Worm (Caenorhabditis elegans): ENCODE measurements around the gene F16H6.10.
"Not testable (repeated sequence)": the region's sequence is repeated elsewhere in the genome, so short reads cannot be mapped to it uniquely, and the experiment has no call there.

F16H6.10 gene

DNA sequence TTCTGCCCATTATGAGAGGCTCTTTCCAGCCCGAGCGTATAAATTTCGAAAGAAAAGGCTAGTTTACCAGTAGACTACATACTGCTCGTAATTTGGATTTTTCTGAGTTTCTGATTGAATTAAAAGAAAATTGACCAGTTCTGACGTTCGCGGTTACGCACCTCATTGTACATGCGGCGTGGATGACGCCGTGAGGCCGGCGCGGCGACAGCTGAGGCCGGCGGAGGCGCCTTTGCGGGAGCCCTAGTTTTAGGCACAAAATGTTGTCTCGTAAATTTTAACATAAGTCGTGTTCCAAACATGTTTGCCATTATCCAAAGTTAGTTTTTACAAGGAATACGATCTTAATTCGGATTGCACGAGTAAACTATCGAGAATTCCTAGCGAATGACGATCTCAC lies 7.5 kb downstream of the F16H6.10 start, which contains the start of gene F16H6.9:
Gene F16H6.9, plus strand, starts transcription at position 301 of the 400 bp plus-strand sequence.
- not testable (repeated sequence) for TF ChIP-seq blmp-1, nhr-237, ceh-39 (tag; optimal IDR thresholded peaks at IDR 0.05)

DNA sequence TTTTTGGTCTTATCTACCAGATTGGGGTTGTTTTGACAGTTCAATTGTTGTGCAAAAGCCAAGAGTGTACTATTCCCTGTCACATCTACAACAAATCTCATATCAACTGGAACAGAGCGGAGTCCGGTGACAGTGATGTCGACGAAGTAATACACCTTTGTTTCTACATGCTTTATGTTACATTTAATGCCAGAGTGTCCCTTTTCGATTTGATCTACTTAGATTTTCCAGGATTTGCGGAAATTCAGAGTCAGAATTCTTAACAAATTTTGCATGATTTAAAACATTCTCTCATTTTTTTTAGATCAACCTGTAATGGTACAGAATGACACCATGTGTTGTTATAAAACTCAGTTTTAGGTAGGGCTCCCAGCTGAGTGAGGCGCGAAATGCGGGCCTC lies 8.1 kb downstream of the F16H6.10 start, which contains the start of gene F16H6.8:
Gene F16H6.8, minus strand, starts transcription at position 101 of the 400 bp plus-strand sequence.
- TF ChIP-seq ztf-11 (tag; optimal IDR thresholded peaks at IDR 0.05); tbx-8 (GFP tag; optimal IDR thresholded peaks at IDR 0.05); ceh-39 (tag; optimal IDR thresholded peaks at IDR 0.05): not testable (repeated sequence)

DNA sequence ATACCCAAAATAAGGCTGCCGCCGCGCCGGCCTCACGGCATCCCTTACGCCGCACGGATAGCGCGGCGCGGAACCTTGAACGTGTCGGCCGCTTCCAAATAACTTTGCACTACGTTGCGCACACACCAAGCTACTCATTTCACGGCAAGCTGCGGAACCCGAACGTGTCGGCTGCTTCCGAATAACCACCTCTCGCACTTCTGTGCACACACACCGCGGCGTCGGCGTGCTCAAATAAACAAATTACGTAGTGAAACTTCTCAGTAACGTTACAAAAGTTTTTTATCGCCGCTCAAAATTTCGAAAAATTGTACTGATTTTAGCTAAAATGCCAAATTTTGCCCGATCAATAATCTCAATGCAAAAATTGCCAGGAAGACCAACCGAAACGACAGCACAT lies 11.4 kb downstream of the F16H6.10 start:
- TF ChIP-seq unc-39 (tag; optimal IDR thresholded peaks at IDR 0.05) (no peak), cnd-1 (tag; optimal IDR thresholded peaks at IDR 0.05) (no peak), unc-120 (tag; optimal IDR thresholded peaks at IDR 0.05; ENCODE audit: poor library complexity, severe bottlenecking) (no peak), M03D4.4 (tag; optimal IDR thresholded peaks at IDR 0.05) (no peak), ceh-83 (GFP tag; optimal IDR thresholded peaks at IDR 0.05) (no peak), sem-2 (GFP tag; optimal IDR thresholded peaks at IDR 0.05) (no peak), lsy-2 (tag; optimal IDR thresholded peaks at IDR 0.05) (no peak), blmp-1 (tag; optimal IDR thresholded peaks at IDR 0.05) (no peak), mls-2 (tag; optimal IDR thresholded peaks at IDR 0.05) (no peak), snpc-4 (tag; optimal IDR thresholded peaks at IDR 0.05) (no peak), zip-8 (tag; optimal IDR thresholded peaks at IDR 0.05) (no peak), nhr-76 (tag; optimal IDR thresholded peaks at IDR 0.05) (no peak), lin-13 (tag; optimal IDR thresholded peaks at IDR 0.05) (no peak), ham-2 (GFP tag; optimal IDR thresholded peaks at IDR 0.05) (no peak), drap-1 (GFP tag; optimal IDR thresholded peaks at IDR 0.05) (no peak), nhr-28 (tag; optimal IDR thresholded peaks at IDR 0.05) (no peak), hlh-1 (tag; optimal IDR thresholded peaks at IDR 0.05) (no peak), bed-3 (GFP tag; optimal IDR thresholded peaks at IDR 0.05) (no peak), ces-1 (GFP tag; optimal IDR thresholded peaks at IDR 0.05) (no peak)

DNA sequence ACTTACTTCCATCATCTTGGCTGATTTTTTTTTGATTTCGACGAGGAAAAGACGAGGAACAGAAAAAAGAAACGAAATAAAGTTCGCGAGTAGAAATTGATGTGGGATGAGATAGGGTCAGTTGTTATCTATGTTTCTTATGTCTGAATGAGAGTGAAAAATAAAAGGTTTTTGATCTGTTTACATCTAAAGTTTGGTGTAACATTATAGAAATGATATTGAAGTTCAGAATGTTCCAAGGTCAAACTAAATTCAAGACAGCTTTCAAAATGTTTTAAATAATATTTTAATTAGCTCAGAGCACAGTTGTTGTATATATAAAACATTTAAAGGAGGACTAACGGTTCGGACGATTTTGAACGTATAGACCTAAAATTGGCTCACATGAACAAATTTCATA lies 15.2 kb downstream of the F16H6.10 start, which contains the start of gene F16H6.7:
Gene F16H6.7, minus strand, starts transcription at position 101 of the 400 bp plus-strand sequence.
- TF ChIP-seq elt-1 (tag; optimal IDR thresholded peaks at IDR 0.05; ENCODE audit: borderline replicate concordance, insufficient read depth) = no peak
- no peak for TF ChIP-seq lin-32 (GFP tag; optimal IDR thresholded peaks at IDR 0.05)
- no peak for TF ChIP-seq snpc-4 (tag; optimal IDR thresholded peaks at IDR 0.05)
- no peak for TF ChIP-seq ceh-39 (tag; optimal IDR thresholded peaks at IDR 0.05)
- TF ChIP-seq ceh-43 (GFP tag; optimal IDR thresholded peaks at IDR 0.05) = no peak
- no peak for TF ChIP-seq bed-3 (GFP tag; optimal IDR thresholded peaks at IDR 0.05)
- no peak for TF ChIP-seq sptf-1 (tag; optimal IDR thresholded peaks at IDR 0.05)
- TF ChIP-seq nhr-76 (tag; optimal IDR thresholded peaks at IDR 0.05) = no peak
- no peak for TF ChIP-seq lin-13 (tag; optimal IDR thresholded peaks at IDR 0.05)
- no peak for TF ChIP-seq ztf-11 (tag; optimal IDR thresholded peaks at IDR 0.05)
- TF ChIP-seq elt-3 (tag; optimal IDR thresholded peaks at IDR 0.05) = no peak

DNA sequence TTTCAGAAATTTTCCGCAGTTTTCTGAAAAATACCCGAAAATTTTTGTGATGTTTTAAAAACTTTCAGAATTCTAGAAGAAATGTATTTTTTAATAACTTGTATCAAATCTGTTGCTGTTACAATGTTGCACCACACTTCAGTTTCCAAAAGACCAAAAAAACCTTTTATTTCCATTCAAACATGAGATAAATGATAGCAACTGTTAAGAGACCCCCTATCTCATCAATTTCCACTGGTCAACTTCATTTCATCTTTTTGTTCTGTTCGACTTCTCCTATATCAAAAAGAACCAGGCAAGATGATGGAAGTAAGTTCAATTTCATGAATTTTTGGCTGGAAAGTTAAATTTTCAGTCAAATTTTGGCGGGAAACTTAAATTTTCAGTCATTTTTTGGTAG lies 25.8 kb downstream of the F16H6.10 start, which contains the start of gene F16H6.4:
Gene F16H6.4, plus strand, starts transcription at position 301 of the 400 bp plus-strand sequence.
- no peak for TF ChIP-seq sptf-1 (tag; optimal IDR thresholded peaks at IDR 0.05)
- no peak for TF ChIP-seq unc-62 (GFP tag; optimal IDR thresholded peaks at IDR 0.05)
- no peak for TF ChIP-seq M03D4.4 (tag; optimal IDR thresholded peaks at IDR 0.05)
- TF ChIP-seq nhr-76 (tag; optimal IDR thresholded peaks at IDR 0.05) = no peak
- TF ChIP-seq unc-120 (tag; optimal IDR thresholded peaks at IDR 0.05; ENCODE audit: poor library complexity, severe bottlenecking) = no peak
- TF ChIP-seq lsy-2 (tag; optimal IDR thresholded peaks at IDR 0.05) = no peak
- no peak for TF ChIP-seq mab-5 (tag; optimal IDR thresholded peaks at IDR 0.05)
- TF ChIP-seq hlh-1 (tag; optimal IDR thresholded peaks at IDR 0.05) = no peak
- no peak for TF ChIP-seq pha-4 (tag; optimal IDR thresholded peaks at IDR 0.05)
- TF ChIP-seq nhr-2 (tag; optimal IDR thresholded peaks at IDR 0.05) = no peak
